Worm (Caenorhabditis elegans): Measurements from ENCODE around the gene dod-6.

dod-6 gene

ce11 chrIII:10216585-10217278 is 19.2 kb downstream of the dod-6 start, which contains the start of gene cts-1 (continued):
- TF ChIP-seq nhr-237 (tag; optimal IDR thresholded peaks at IDR 0.05) (peak; percentile 12), aha-1 (tag; optimal IDR thresholded peaks at IDR 0.05) (peak; percentile 21), tlp-1 (tag; optimal IDR thresholded peaks at IDR 0.05) (no peak), zag-1 (tag; optimal IDR thresholded peaks at IDR 0.05) (no peak), unc-86 (tag; optimal IDR thresholded peaks at IDR 0.05) (no peak), fkh-8 (tag; optimal IDR thresholded peaks at IDR 0.05) (peak; percentile 79), efl-3 (GFP tag; optimal IDR thresholded peaks at IDR 0.05) (no peak), F16B12.6 (tag; optimal IDR thresholded peaks at IDR 0.05) (peak; percentile 43), ces-1 (GFP tag; optimal IDR thresholded peaks at IDR 0.05) (no peak), unc-98 (GFP tag; IDR thresholded peaks at IDR 0.05) (no peak), lir-3 (tag; optimal IDR thresholded peaks at IDR 0.05; ENCODE audit: poor library complexity) (peak; percentile 66), hlh-17 (GFP tag; optimal IDR thresholded peaks at IDR 0.05; ENCODE audit: borderline replicate concordance) (no peak), grh-1 (GFP tag; IDR thresholded peaks at IDR 0.05) (no peak), fkh-4 (tag; optimal IDR thresholded peaks at IDR 0.05; ENCODE audit: borderline replicate concordance) (no peak), fos-1 (tag; optimal IDR thresholded peaks at IDR 0.05) (no peak), ama-1 (optimal IDR thresholded peaks at IDR 0.05) (no peak), snpc-4 (tag; optimal IDR thresholded peaks at IDR 0.05) (peak; percentile 30), ceh-8 (GFP tag; optimal IDR thresholded peaks at IDR 0.05) (no peak), pag-3 (tag; optimal IDR thresholded peaks at IDR 0.05; ENCODE audit: borderline replicate concordance, insufficient read depth) (peak; percentile 47), ceh-90 (tag; optimal IDR thresholded peaks at IDR 0.05) (no peak), lin-13 (GFP tag; optimal IDR thresholded peaks at IDR 0.05) (peak; percentile 35), blmp-1 (tag; optimal IDR thresholded peaks at IDR 0.05) (peak; percentile 87), C04F5.9 (tag; optimal IDR thresholded peaks at IDR 0.05) (peak; percentile 23), lsy-2 (tag; optimal IDR thresholded peaks at IDR 0.05) (peak; percentile 78 to 95), ztf-4 (tag; optimal IDR thresholded peaks at IDR 0.05) (peak; percentile 64), sptf-1 (tag; optimal IDR thresholded peaks at IDR 0.05) (no peak), nhr-84 (tag; optimal IDR thresholded peaks at IDR 0.05) (no peak), swsn-7 (tag; optimal IDR thresholded peaks at IDR 0.05) (peak; percentile 73), nhr-28 (tag; optimal IDR thresholded peaks at IDR 0.05) (no peak), elt-3 (tag; optimal IDR thresholded peaks at IDR 0.05) (peak in 5 of 6 experiments; percentile 18 to 68 (median 66)), mdl-1 (tag; optimal IDR thresholded peaks at IDR 0.05) (peak; percentile 28 to 94), mab-9 (GFP tag; IDR thresholded peaks at IDR 0.05) (no peak), nhr-77 (tag; optimal IDR thresholded peaks at IDR 0.05) (peak; percentile 86), lin-35 (GFP tag; optimal IDR thresholded peaks at IDR 0.05) (peak; percentile 69 to 82), ztf-11 (tag; optimal IDR thresholded peaks at IDR 0.05) (no peak), sup-37 (GFP tag; optimal IDR thresholded peaks at IDR 0.05) (no peak), ceh-63 (GFP tag; optimal IDR thresholded peaks at IDR 0.05) (no peak), skn-1 (tag; optimal IDR thresholded peaks at IDR 0.05) (peak; percentile 75), egl-27 (tag; optimal IDR thresholded peaks at IDR 0.05) (peak in 1 of 2 experiments; percentile 24), irx-1 (tag; optimal IDR thresholded peaks at IDR 0.05) (peak; percentile 59), nhr-85 (tag) (peak; percentile 94), pax-3 (tag; optimal IDR thresholded peaks at IDR 0.05) (peak; percentile 25)

- TF ChIP-seq aha-1 (tag; optimal IDR thresholded peaks at IDR 0.05), result no peak
- no peak for TF ChIP-seq pag-3 (tag; optimal IDR thresholded peaks at IDR 0.05; ENCODE audit: borderline replicate concordance, insufficient read depth)
- TF ChIP-seq dpl-1 (GFP tag; optimal IDR thresholded peaks at IDR 0.05), result peak; percentile 84 to 93 (median 87)
- no peak for TF ChIP-seq nhr-77 (tag; optimal IDR thresholded peaks at IDR 0.05)
- TF ChIP-seq unc-62 (GFP tag; optimal IDR thresholded peaks at IDR 0.05), result no peak
- peak; percentile 91 to 94 for TF ChIP-seq lin-35 (GFP tag; optimal IDR thresholded peaks at IDR 0.05)
- TF ChIP-seq vab-15 (tag; optimal IDR thresholded peaks at IDR 0.05), result no peak
- TF ChIP-seq mab-9 (GFP tag; IDR thresholded peaks at IDR 0.05), result no peak
- peak; percentile 85 for TF ChIP-seq swsn-7 (tag; optimal IDR thresholded peaks at IDR 0.05)
- TF ChIP-seq C34B4.2 (tag; optimal IDR thresholded peaks at IDR 0.05), result no peak
- peak; percentile 50 for TF ChIP-seq jun-1 (tag; optimal IDR thresholded peaks at IDR 0.05)
- TF ChIP-seq zip-4 (GFP tag; optimal IDR thresholded peaks at IDR 0.05), result no peak
- no peak for TF ChIP-seq ceh-88 (GFP tag; IDR thresholded peaks at IDR 0.05)
- TF ChIP-seq hpl-2 (GFP tag; optimal IDR thresholded peaks at IDR 0.05), result no peak
- peak; percentile 78 for TF ChIP-seq dsc-1 (tag; optimal IDR thresholded peaks at IDR 0.05)
- TF ChIP-seq ceh-8 (GFP tag; optimal IDR thresholded peaks at IDR 0.05), result peak; percentile 81
- TF ChIP-seq mdl-1 (tag; optimal IDR thresholded peaks at IDR 0.05), result peak in 1 of 2 experiments; percentile 76
- peak; percentile 82 for TF ChIP-seq lin-13 (GFP tag; optimal IDR thresholded peaks at IDR 0.05)
- TF ChIP-seq fkh-4 (tag; optimal IDR thresholded peaks at IDR 0.05; ENCODE audit: borderline replicate concordance), result no peak
- TF ChIP-seq tlp-1 (tag; optimal IDR thresholded peaks at IDR 0.05), result no peak
- TF ChIP-seq skn-1 (tag; optimal IDR thresholded peaks at IDR 0.05), result peak; percentile 92
These were observed 21.1 kb downstream of the dod-6 start, which contains the start of the genes rde-4 and cox-14 for ce11 chrIII:10218587-10218986. Gene rde-4 (minus strand): TSS chrIII:10218646. Gene cox-14 (plus strand): TSS chrIII:10218942.
